Worm (Caenorhabditis elegans) whole organism, young adult: Measurements from ENCODE around the gene bli-1.

Experiments used
- B0261.1 ChIP-seq: sonication (generic microtip); optimal IDR thresholded peaks from 2 replicates; lab custom pipeline; 2016; ENCODE audit warnings: mild to moderate bottlenecking, missing genetic modification characterization, moderate library complexity, missing compliant biosample characterization
- F33H1.4 ChIP-seq: fragments of 200-800 bp; sonication (Bioruptor generic); IDR thresholded peaks from 2 replicates; pipeline ENCODE4 v1.3.6; 2022; ENCODE audit warnings: missing genetic modification reagents, missing genetic modification characterization, missing compliant biosample characterization
- F57C9.4 ChIP-seq: sonication (generic microtip); optimal IDR thresholded peaks from 2 replicates; lab custom pipeline; 2017; ENCODE audit warnings: mild to moderate bottlenecking, missing genetic modification characterization, missing compliant biosample characterization
- K11D2.4 ChIP-seq: fragments of 200-800 bp; sonication (Bioruptor generic); IDR thresholded peaks from 2 replicates; pipeline ENCODE4 v1.3.6; 2022; ENCODE audit warnings: missing genetic modification reagents, missing genetic modification characterization, missing compliant biosample characterization
- K12H6.12 ChIP-seq: fragments of 200-800 bp; sonication (Bioruptor generic); optimal IDR thresholded peaks from 2 replicates; lab custom pipeline; 2018; ENCODE audit warnings: mild to moderate bottlenecking, missing genetic modification characterization, missing compliant biosample characterization
- Y67H2A.10 ChIP-seq: fragments of 200-800 bp; sonication (Bioruptor generic); conservative IDR thresholded peaks from 2 replicates; pipeline ENCODE4 v1.3.6; 2022; ENCODE audit warnings: missing genetic modification reagents, missing genetic modification characterization, missing compliant biosample characterization
- Y95B8A.8 ChIP-seq: fragments of 200-800 bp; sonication (Bioruptor generic); IDR thresholded peaks from 2 replicates; pipeline ENCODE4 v1.3.6; 2022; ENCODE audit warnings: missing genetic modification reagents, missing genetic modification characterization, missing compliant biosample characterization
- akir-1 ChIP-seq: fragments of 200-800 bp; sonication (Bioruptor generic); optimal IDR thresholded peaks from 2 replicates; lab custom pipeline; 2018; ENCODE audit warnings: mild to moderate bottlenecking, missing genetic modification characterization, moderate library complexity, missing compliant biosample characterization
- aptf-3 ChIP-seq: fragments of 200-800 bp; sonication (Bioruptor generic); IDR thresholded peaks from 2 replicates; pipeline ENCODE4 v1.3.6; 2022; ENCODE audit warnings: missing genetic modification characterization, missing compliant biosample characterization
- bed-1 ChIP-seq: fragments of 200-800 bp; sonication (Bioruptor generic); IDR thresholded peaks from 2 replicates; pipeline ENCODE4 v1.3.6; 2022; ENCODE audit warnings: missing genetic modification reagents, missing genetic modification characterization, missing compliant biosample characterization
- bed-2 ChIP-seq: fragments of 200-800 bp; sonication (Bioruptor generic); IDR thresholded peaks from 2 replicates; pipeline ENCODE4 v1.3.6; 2022; ENCODE audit warnings: missing genetic modification reagents, missing genetic modification characterization, missing compliant biosample characterization
- dpff-1 ChIP-seq: sonication (generic microtip); optimal IDR thresholded peaks from 2 replicates; lab custom pipeline; 2017; ENCODE audit warnings: mild to moderate bottlenecking, missing genetic modification characterization, missing compliant biosample characterization
- dpl-1 ChIP-seq: fragments of 150-350 bp; optimal IDR thresholded peaks from 2 replicates; lab custom pipeline; 2014; ENCODE audit warnings: missing biosample characterization, missing genetic modification reagents, missing genetic modification characterization
- ekl-4 ChIP-seq: fragments of 200-800 bp; sonication (Bioruptor generic); IDR thresholded peaks from 2 replicates; pipeline ENCODE4 v1.3.6; 2022; ENCODE audit warnings: missing genetic modification reagents, missing genetic modification characterization, missing compliant biosample characterization
- hlh-12 ChIP-seq: sonication (generic microtip); optimal IDR thresholded peaks from 2 replicates; lab custom pipeline; 2016; ENCODE audit warnings: missing genetic modification characterization, missing compliant biosample characterization
- hlh-26 ChIP-seq: fragments of 200-800 bp; sonication (Bioruptor generic); conservative IDR thresholded peaks from 2 replicates; pipeline ENCODE4 v1.3.6; 2022; ENCODE audit warnings: missing genetic modification reagents, missing genetic modification characterization, missing compliant biosample characterization
- hsf-1 ChIP-seq: fragments of 200-800 bp; sonication (Bioruptor generic); IDR thresholded peaks from 2 replicates; pipeline ENCODE4 v1.3.6; 2022; ENCODE audit warnings: missing genetic modification reagents, missing genetic modification characterization, missing compliant biosample characterization
- lag-1 ChIP-seq: fragments of 200-800 bp; sonication (Bioruptor generic); IDR thresholded peaks from 2 replicates; pipeline ENCODE4 v1.3.6; 2022; ENCODE audit warnings: missing genetic modification reagents, missing genetic modification characterization, missing compliant biosample characterization
- let-607 ChIP-seq, 2 experiments: fragments of 200-800 bp in 1 of 2; sonication (Bioruptor generic) in 1 of 2; sonication (generic microtip) in 1 of 2; optimal IDR thresholded peaks; 2 replicates each; lab custom pipeline; 2016 to 2018; ENCODE audit warnings: mild to moderate bottlenecking in 2 of 2, missing compliant biosample characterization in 2 of 2, missing genetic modification characterization in 2 of 2, moderate library complexity in 2 of 2, missing genotype in 1 of 2
- lin-40 ChIP-seq: sonication (generic microtip); optimal IDR thresholded peaks from 2 replicates; lab custom pipeline; 2016; ENCODE audit warnings: missing genetic modification characterization, mild to moderate bottlenecking, missing compliant biosample characterization, missing genotype, missing genetic modification reagents
- madf-6 ChIP-seq: fragments of 200-800 bp; sonication (Bioruptor generic); IDR thresholded peaks from 2 replicates; pipeline ENCODE4 v1.3.6; 2022; ENCODE audit warnings: missing genetic modification reagents, missing genetic modification characterization, missing compliant biosample characterization
- mxl-1 ChIP-seq: sonication (generic microtip); optimal IDR thresholded peaks from 2 replicates; lab custom pipeline; 2016; ENCODE audit warnings: missing genetic modification characterization, missing compliant biosample characterization
- nhr-27 ChIP-seq: fragments of 200-800 bp; sonication (Bioruptor generic); optimal IDR thresholded peaks from 2 replicates; lab custom pipeline; 2018; ENCODE audit warnings: mild to moderate bottlenecking, missing genetic modification characterization, moderate library complexity, missing compliant biosample characterization
- rcor-1 ChIP-seq: fragments of 200-800 bp; sonication (Bioruptor generic); IDR thresholded peaks from 2 replicates; pipeline ENCODE4 v1.3.6; 2022; ENCODE audit warnings: missing genetic modification reagents, missing genetic modification characterization, missing compliant biosample characterization
- repo-1 ChIP-seq: sonication (generic microtip); optimal IDR thresholded peaks from 2 replicates; lab custom pipeline; 2017; ENCODE audit warnings: mild to moderate bottlenecking, missing genetic modification characterization, missing compliant biosample characterization
- sdz-38 ChIP-seq: sonication (generic microtip); optimal IDR thresholded peaks from 2 replicates; lab custom pipeline; 2016; ENCODE audit warnings: missing genotype, missing genetic modification characterization, missing compliant biosample characterization
- snpc-4 ChIP-seq, 5 experiments: fragments of 150-350 bp in 1 of 5; sonication (generic microtip) in 4 of 5; optimal IDR thresholded peaks; 2 replicates each; lab custom pipeline; 2014 to 2018; ENCODE audit warnings: missing genetic modification characterization in 5 of 5, missing biosample characterization in 3 of 5, antibody characterized with exemption in 2 of 5, mild to moderate bottlenecking in 2 of 5, missing compliant biosample characterization in 2 of 5, missing genotype in 2 of 5, moderate library complexity in 2 of 5, missing genetic modification reagents in 1 of 5
- tbx-9 ChIP-seq: sonication (generic microtip); optimal IDR thresholded peaks from 2 replicates; lab custom pipeline; 2016; ENCODE audit warnings: borderline replicate concordance, missing genetic modification characterization, inconsistent platforms, missing compliant biosample characterization
- unc-62 ChIP-seq: fragments of 150-350 bp; optimal IDR thresholded peaks from 2 replicates; lab custom pipeline; 2014; ENCODE audit warnings: missing biosample characterization, missing genetic modification reagents, missing genetic modification characterization
- xnd-1 ChIP-seq: sonication (generic microtip); optimal IDR thresholded peaks from 2 replicates; lab custom pipeline; 2016; ENCODE audit warnings: missing genotype, missing genetic modification reagents, missing genetic modification characterization, missing compliant biosample characterization
- ztf-18 ChIP-seq: sonication (generic microtip); optimal IDR thresholded peaks from 2 replicates; lab custom pipeline; 2016; ENCODE audit warnings: missing genotype, mild to moderate bottlenecking, missing genetic modification characterization, missing compliant biosample characterization

bli-1 gene

ce11 chrII:10708660-10709059 is at the start of gene bli-1:
Gene bli-1, plus strand, starts transcription at chrII:10708960.
- TF ChIP-seq unc-62 (GFP tag; lab: Kevin White, UChicago) (no peak), K12H6.12 (tag; lab: Kevin White, UChicago) (no peak), aptf-3 (GFP tag; lab: Robert Waterston, UW) (no peak), lin-40 (tag; lab: Kevin White, UChicago) (no peak), dpl-1 (GFP tag; lab: Kevin White, UChicago) (no peak), tbx-9 (tag; lab: Kevin White, UChicago) (no peak), hlh-26 (GFP tag; lab: Robert Waterston, UW) (no peak), bed-2 (GFP tag; lab: Robert Waterston, UW) (no peak), repo-1 (tag; lab: Kevin White, UChicago) (no peak), rcor-1 (GFP tag; lab: Robert Waterston, UW) (no peak), hsf-1 (GFP tag; lab: Robert Waterston, UW) (no peak), F33H1.4 (GFP tag; lab: Robert Waterston, UW) (no peak), lag-1 (no peak), ztf-18 (tag; lab: Kevin White, UChicago) (no peak)

DNA sequence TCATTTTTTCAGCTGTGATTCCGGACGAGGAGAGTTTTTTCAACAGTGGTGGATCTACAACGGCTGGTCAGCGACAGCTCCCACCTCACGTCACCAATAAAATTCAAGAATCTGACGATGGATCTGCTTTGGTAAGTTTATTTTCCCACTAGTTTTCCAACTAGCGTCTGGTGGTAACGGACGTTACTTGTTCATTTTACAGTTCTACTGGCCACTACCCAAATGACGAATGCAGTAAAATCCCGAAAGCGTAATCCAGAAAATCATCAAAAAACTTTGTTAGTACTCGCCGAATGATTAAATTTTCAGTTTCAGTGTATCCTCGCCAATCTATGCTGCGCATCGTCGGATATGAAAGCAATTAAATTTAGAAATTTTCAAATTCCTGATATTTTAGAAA is 49.2 kb upstream of the bli-1 start:
- TF ChIP-seq F57C9.4 (no peak), sdz-38 (no peak), K11D2.4 (GFP tag; lab: Robert Waterston, UW) (no peak), snpc-4 (GFP tag; optimal IDR thresholded peaks at IDR 0.05; lab: Kevin White, UChicago) (no peak), snpc-4 (tag; optimal IDR thresholded peaks at IDR 0.05; lab: Kevin White, UChicago) (no peak), dpl-1 (GFP tag; lab: Kevin White, UChicago) (no peak), Y67H2A.10 (GFP tag; lab: Robert Waterston, UW) (no peak), Y95B8A.8 (GFP tag; lab: Robert Waterston, UW) (no peak), ekl-4 (GFP tag; lab: Robert Waterston, UW) (no peak), hlh-12 (no peak), nhr-27 (tag; lab: Kevin White, UChicago) (no peak), B0261.1 (tag; lab: Kevin White, UChicago) (no peak), aptf-3 (GFP tag; lab: Robert Waterston, UW) (no peak), repo-1 (tag; lab: Kevin White, UChicago) (no peak), rcor-1 (GFP tag; lab: Robert Waterston, UW) (no peak), lag-1 (no peak)

DNA sequence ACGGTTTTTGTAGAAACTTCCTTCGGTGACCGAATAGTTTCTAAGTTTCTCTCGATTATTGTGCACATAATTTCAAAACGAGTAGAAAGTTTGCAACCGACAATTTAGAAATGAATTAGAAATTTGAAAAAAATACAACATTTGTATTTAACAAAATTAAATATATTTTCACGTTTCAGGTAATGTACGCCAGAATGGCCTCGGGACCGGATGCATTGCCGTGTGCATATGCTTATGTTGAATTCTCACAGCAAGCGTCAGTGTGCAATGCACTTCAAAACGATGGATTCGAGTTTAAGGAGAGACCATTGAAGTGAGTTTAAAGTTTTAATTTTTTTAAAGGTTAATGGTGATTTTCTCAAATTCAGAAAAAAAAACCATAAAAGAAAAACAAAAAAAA is 47.9 kb upstream of the bli-1 start, which contains the start of gene marc-2:
TSS of gene marc-2 (minus strand) at position 101 of the 400 bp plus-strand sequence.
- TF ChIP-seq ekl-4 (GFP tag; lab: Robert Waterston, UW) (no peak), let-607 (tag; optimal IDR thresholded peaks at IDR 0.05; lab: Kevin White, UChicago) (no peak), mxl-1 (tag; lab: Kevin White, UChicago) (no peak), xnd-1 (tag; lab: Kevin White, UChicago) (no peak), dpff-1 (no peak), madf-6 (GFP tag; lab: Robert Waterston, UW) (peak; percentile 38; the same call in 1 of the 2 replicates)
- TF ChIP-seq, all 124 proteins: peak for 1

DNA sequence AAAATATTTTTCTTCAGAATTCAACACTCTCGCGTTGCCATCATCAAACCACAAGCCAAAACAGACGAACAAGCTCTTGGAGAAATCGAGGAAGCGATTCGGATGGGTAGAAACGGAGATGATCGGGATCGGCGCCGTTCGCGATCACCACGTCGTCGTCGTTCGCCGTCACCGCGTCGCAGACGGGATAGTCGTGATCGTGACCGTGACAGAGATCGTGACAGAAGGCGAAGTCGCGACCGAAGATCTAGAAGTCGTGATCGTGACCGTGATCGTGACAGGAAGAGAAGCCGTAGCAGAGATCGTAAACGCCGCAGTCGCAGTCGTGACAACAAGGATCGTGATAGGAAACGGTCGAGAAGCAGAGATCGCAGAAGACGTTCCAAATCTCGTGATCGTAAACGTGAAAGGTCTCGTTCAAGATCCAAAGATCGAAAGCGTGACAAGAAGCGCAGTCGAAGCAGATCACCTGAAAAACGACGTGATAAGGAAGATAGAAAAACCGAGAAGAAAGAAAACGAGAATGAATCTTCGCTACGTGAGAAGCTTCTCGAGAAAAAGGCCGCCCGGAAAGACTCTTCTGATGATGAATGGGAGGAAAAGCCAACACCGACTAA is 47.2 kb upstream of the bli-1 start:
- TF ChIP-seq hlh-12 (no peak), bed-1 (0 out of 2 replicates have a peak, but pooled peaks have one; percentile 35), akir-1 (GFP tag; lab: Kevin White, UChicago) (no peak)
